Worm (Caenorhabditis elegans) whole organism, L2 larva: ENCODE results near the gene Y48E1B.8.

Source experiments
- ZK546.5 ChIP-seq: sonication (generic microtip); optimal IDR thresholded peaks from 2 replicates; lab custom pipeline; 2017; ENCODE audit warnings: missing biosample characterization, missing genetic modification characterization
- alr-1 ChIP-seq: fragments of 150-350 bp; optimal IDR thresholded peaks from 2 replicates; lab custom pipeline; 2014; ENCODE audit warnings: missing biosample characterization, missing genetic modification characterization
- ama-1 ChIP-seq: fragments of 150-350 bp; optimal IDR thresholded peaks from 2 replicates; lab custom pipeline; 2018; ENCODE audit warnings: inconsistent platforms
- lin-13 ChIP-seq: fragments of 150-350 bp; optimal IDR thresholded peaks from 2 replicates; lab custom pipeline; 2014; ENCODE audit warnings: missing biosample characterization, missing genetic modification reagents, missing genetic modification characterization
- lsy-2 ChIP-seq, 2 experiments: fragments of 150-350 bp in 1 of 2; sonication (generic microtip) in 1 of 2; optimal IDR thresholded peaks; 2 replicates each; lab custom pipeline; 2014 to 2017; ENCODE audit warnings: missing biosample characterization in 2 of 2, missing genetic modification characterization in 2 of 2
- nhr-11 ChIP-seq: fragments of 150-350 bp; optimal IDR thresholded peaks from 2 replicates; lab custom pipeline; 2014; ENCODE audit warnings: missing biosample characterization, missing genetic modification characterization
- nhr-12 ChIP-seq: fragments of 150-350 bp; optimal IDR thresholded peaks from 2 replicates; lab custom pipeline; 2014; ENCODE audit warnings: missing biosample characterization, missing genetic modification characterization
- nhr-237 ChIP-seq: fragments of 150-350 bp; optimal IDR thresholded peaks from 2 replicates; lab custom pipeline; 2014; ENCODE audit warnings: missing biosample characterization, missing genetic modification characterization
- ztf-4 ChIP-seq: fragments of 150-350 bp; optimal IDR thresholded peaks from 2 replicates; lab custom pipeline; 2014; ENCODE audit warnings: missing biosample characterization, missing genetic modification characterization

- TF ChIP-seq lsy-2 (tag; optimal IDR thresholded peaks at IDR 0.05; lab: Kevin White, UChicago): no peak
- no peak for TF ChIP-seq ztf-4 (tag; lab: Kevin White, UChicago)
- no peak for TF ChIP-seq ZK546.5 (tag; lab: Kevin White, UChicago)
- no peak for TF ChIP-seq nhr-237 (tag; lab: Kevin White, UChicago)
- TF ChIP-seq nhr-12: no peak
- no peak for TF ChIP-seq alr-1
- no peak for TF ChIP-seq ama-1 (lab: Kevin White, UChicago)
- TF ChIP-seq nhr-11: no peak
- no peak for TF ChIP-seq lin-13 (GFP tag; lab: Kevin White, UChicago)
These were observed 32.3 kb downstream of the Y48E1B.8 start, which contains the start of gene gst-12 for ce11 chrII:13617808-13618207.
